Fruit fly (Drosophila melanogaster): ENCODE results near the gene CG46310.

DNA sequence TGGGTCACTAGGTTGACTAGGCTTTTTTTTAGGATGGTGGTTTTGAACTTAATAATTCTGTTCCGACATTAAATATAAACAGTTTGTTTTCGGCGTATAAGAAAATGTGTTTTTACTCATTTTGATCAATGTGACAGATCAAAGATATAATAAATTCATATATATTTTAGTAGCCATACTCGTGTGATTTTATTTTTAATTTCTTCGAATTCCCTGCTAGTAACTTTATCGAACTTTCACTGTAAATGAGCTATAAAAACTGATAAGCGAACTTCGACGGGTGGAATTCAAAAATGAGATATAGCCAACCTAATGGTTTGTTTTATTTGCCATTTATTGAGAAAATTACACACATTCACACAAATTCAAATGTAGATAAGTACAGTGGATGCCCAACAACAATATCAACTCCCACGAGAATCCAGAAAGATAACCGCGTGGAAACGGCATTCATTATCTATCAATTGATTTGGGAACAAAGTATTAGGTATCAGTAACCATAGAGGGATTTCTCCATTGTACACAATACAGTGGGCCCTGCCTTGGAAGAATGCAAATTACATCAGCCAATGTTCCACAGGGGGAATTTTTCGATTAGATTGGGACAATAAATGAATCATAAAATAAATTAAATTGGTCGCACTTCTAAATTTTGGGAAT, 49.6 kb downstream of the CG46310 start:
- TF ChIP-seq Ets21C (GFP tag; optimal IDR thresholded peaks at IDR 0.05) (no peak), CG4318 (GFP tag; optimal IDR thresholded peaks at IDR 0.05) (no peak), CG6276 (GFP tag; optimal IDR thresholded peaks at IDR 0.05) (no peak), Hr4 (GFP tag; optimal IDR thresholded peaks at IDR 0.05) (no peak)
